Fruit fly (Drosophila melanogaster) whole organism, embryonic: Measurements from ENCODE around the gene AstCC.

Experiments
- Adf1 ChIP-seq: fragments of 200-800 bp; sonication (Bioruptor generic); IDR thresholded peaks from 2 replicates; pipeline ENCODE4 v1.3.6; 2022; ENCODE audit warnings: missing biosample characterization, missing genetic modification characterization
- Atf6 ChIP-seq: fragments of 200-800 bp; sonication (Bioruptor generic); IDR thresholded peaks from 2 replicates; pipeline ENCODE4 v1.3.6; 2022; ENCODE audit warnings: missing biosample characterization, missing genetic modification characterization
- Blimp-1 ChIP-seq: fragments of 200-800 bp; sonication (Bioruptor generic); optimal IDR thresholded peaks from 3 replicates; lab custom pipeline; 2018; ENCODE audit warnings: missing biosample characterization, missing genetic modification characterization, mild to moderate bottlenecking, moderate library complexity, missing genetic modification reagents
- CG10543 ChIP-seq: fragments of 200-800 bp; sonication (Bioruptor generic); optimal IDR thresholded peaks from 3 replicates; lab custom pipeline; 2017; ENCODE audit warnings: missing biosample characterization, mild to moderate bottlenecking, missing genetic modification characterization, moderate library complexity
- CG12104 ChIP-seq: fragments of 200-800 bp; sonication (Bioruptor generic); optimal IDR thresholded peaks from 3 replicates; lab custom pipeline; 2016; ENCODE audit warnings: missing biosample characterization, missing genetic modification characterization
- CG16815 ChIP-seq: fragments of 200-800 bp; sonication (Bioruptor generic); optimal IDR thresholded peaks from 3 replicates; lab custom pipeline; 2017; ENCODE audit warnings: missing biosample characterization, mild to moderate bottlenecking, missing genetic modification characterization
- CG16863 ChIP-seq: fragments of 200-800 bp; sonication (Bioruptor generic); optimal IDR thresholded peaks from 3 replicates; lab custom pipeline; 2016; ENCODE audit warnings: missing biosample characterization, missing genetic modification characterization
- CG18476 ChIP-seq: fragments of 200-800 bp; sonication (Bioruptor generic); optimal IDR thresholded peaks from 2 replicates; lab custom pipeline; 2016; ENCODE audit warnings: missing biosample characterization, mild to moderate bottlenecking, missing genetic modification characterization
- CG2199 ChIP-seq: fragments of 200-800 bp; sonication (Bioruptor generic); IDR thresholded peaks from 3 replicates; pipeline ENCODE4 v1.3.6; 2022; ENCODE audit warnings: missing biosample characterization, missing genetic modification characterization
- CG2678 ChIP-seq: fragments of 200-800 bp; sonication (Bioruptor generic); optimal IDR thresholded peaks from 3 replicates; lab custom pipeline; 2019; ENCODE audit warnings: missing biosample characterization, mild to moderate bottlenecking, missing genetic modification characterization, moderate library complexity
- CG2712 ChIP-seq: fragments of 200-800 bp; optimal IDR thresholded peaks from 3 replicates; lab custom pipeline; 2019; ENCODE audit warnings: missing biosample characterization, mild to moderate bottlenecking, missing genetic modification characterization, moderate library complexity
- CG2889 ChIP-seq: fragments of 200-800 bp; sonication (Bioruptor generic); IDR thresholded peaks from 3 replicates; pipeline ENCODE4 v1.3.6; 2022; ENCODE audit warnings: missing biosample characterization, missing genetic modification characterization
- CG33213 ChIP-seq: fragments of 200-800 bp; sonication (Bioruptor generic); optimal IDR thresholded peaks from 3 replicates; lab custom pipeline; 2016; ENCODE audit warnings: missing biosample characterization, missing genetic modification characterization
- CG5245 ChIP-seq: fragments of 200-800 bp; sonication (Bioruptor generic); optimal IDR thresholded peaks from 3 replicates; lab custom pipeline; 2016; ENCODE audit warnings: missing biosample characterization, missing genetic modification characterization
- CG6791 ChIP-seq: fragments of 200-800 bp; sonication (Bioruptor generic); IDR thresholded peaks from 3 replicates; pipeline ENCODE4 v1.3.6; 2022; ENCODE audit warnings: missing biosample characterization, missing genetic modification characterization; ENCODE audit not compliant: partially characterized antibody
- CG7271 ChIP-seq: fragments of 200-800 bp; sonication (Bioruptor generic); optimal IDR thresholded peaks from 2 replicates; lab custom pipeline; 2018; ENCODE audit warnings: missing biosample characterization, mild to moderate bottlenecking, missing genetic modification characterization, moderate library complexity
- CG7786 ChIP-seq: fragments of 200-800 bp; sonication (Bioruptor generic); optimal IDR thresholded peaks from 2 replicates; lab custom pipeline; 2016; ENCODE audit warnings: missing biosample characterization, missing genetic modification characterization
- CG7963 ChIP-seq: fragments of 200-800 bp; sonication (Bioruptor generic); IDR thresholded peaks from 3 replicates; pipeline ENCODE4 v1.3.6; 2022; ENCODE audit warnings: missing biosample characterization, missing genetic modification characterization; ENCODE audit not compliant: partially characterized antibody
- CG9609 ChIP-seq: fragments of 200-800 bp; sonication (Bioruptor generic); optimal IDR thresholded peaks from 3 replicates; lab custom pipeline; 2016; ENCODE audit warnings: missing biosample characterization, missing genetic modification characterization
- CG9876 ChIP-seq: fragments of 200-800 bp; sonication (Bioruptor generic); optimal IDR thresholded peaks from 2 replicates; lab custom pipeline; 2016; ENCODE audit warnings: missing biosample characterization, missing genetic modification characterization
- D19A ChIP-seq: fragments of 200-800 bp; optimal IDR thresholded peaks from 3 replicates; lab custom pipeline; 2019; ENCODE audit warnings: missing biosample characterization, mild to moderate bottlenecking, missing genetic modification characterization, moderate library complexity
- Deaf1 ChIP-seq: fragments of 200-800 bp; optimal IDR thresholded peaks from 3 replicates; lab custom pipeline; 2019; ENCODE audit warnings: missing biosample characterization, mild to moderate bottlenecking, missing genetic modification characterization, moderate library complexity
- Dfd ChIP-seq, 2 experiments: fragments of >200 bp; optimal IDR thresholded peaks; 2 replicates each; lab custom pipeline; 2017; ENCODE audit warnings: missing biosample characterization in 2 of 2, missing genetic modification characterization in 2 of 2
- ERR ChIP-seq: fragments of 200-800 bp; sonication (Bioruptor generic); optimal IDR thresholded peaks from 2 replicates; lab custom pipeline; 2016; ENCODE audit warnings: missing biosample characterization, missing genetic modification characterization
- Ets97D ChIP-seq: fragments of 200-800 bp; sonication (Bioruptor generic); optimal IDR thresholded peaks from 3 replicates; lab custom pipeline; 2016; ENCODE audit warnings: missing biosample characterization, missing genetic modification characterization
- Hr39 ChIP-seq: fragments of >200 bp; optimal IDR thresholded peaks from 2 replicates; lab custom pipeline; 2017
- Hr78 ChIP-seq, 2 experiments: fragments of 200-800 bp in 1 of 2; fragments of >200 bp in 1 of 2; sonication (Bioruptor generic) in 1 of 2; optimal IDR thresholded peaks; 2 replicates each; lab custom pipeline; 2017 to 2019; ENCODE audit warnings: missing biosample characterization in 2 of 2, missing genetic modification characterization in 2 of 2, mild to moderate bottlenecking in 1 of 2, moderate library complexity in 1 of 2
- Lpt ChIP-seq: fragments of >200 bp; optimal IDR thresholded peaks from 2 replicates; lab custom pipeline; 2018; ENCODE audit warnings: missing biosample characterization, missing genetic modification characterization
- Mad ChIP-seq: fragments of 200-800 bp; sonication (Bioruptor generic); optimal IDR thresholded peaks from 2 replicates; lab custom pipeline; 2016; ENCODE audit warnings: missing biosample characterization, missing genetic modification characterization
- Mes4 ChIP-seq: fragments of 200-800 bp; sonication (Bioruptor generic); optimal IDR thresholded peaks from 2 replicates; lab custom pipeline; 2016; ENCODE audit warnings: missing biosample characterization, missing genetic modification characterization
- Myb ChIP-seq: fragments of 200-800 bp; sonication (Bioruptor generic); optimal IDR thresholded peaks from 2 replicates; lab custom pipeline; 2016; ENCODE audit warnings: missing biosample characterization, missing genetic modification characterization
- Optix ChIP-seq: fragments of 200-800 bp; sonication (Bioruptor generic); IDR thresholded peaks from 3 replicates; pipeline ENCODE4 v1.3.6; 2022; ENCODE audit warnings: missing biosample characterization, missing genetic modification characterization
- PHDP ChIP-seq: fragments of 200-800 bp; sonication (Bioruptor generic); optimal IDR thresholded peaks from 3 replicates; lab custom pipeline; 2018; ENCODE audit warnings: missing biosample characterization, mild to moderate bottlenecking, missing genetic modification characterization, moderate library complexity
- Scr ChIP-seq: fragments of 200-800 bp; sonication (Bioruptor generic); IDR thresholded peaks from 2 replicates; pipeline ENCODE4 v1.3.6; 2022; ENCODE audit warnings: missing biosample characterization, missing genetic modification characterization; ENCODE audit not compliant: partially characterized antibody
- br ChIP-seq: fragments of >200 bp; optimal IDR thresholded peaks from 2 replicates; lab custom pipeline; 2017
- cato ChIP-seq: fragments of 200-800 bp; sonication (Bioruptor generic); optimal IDR thresholded peaks from 2 replicates; lab custom pipeline; 2016; ENCODE audit warnings: missing biosample characterization, missing genetic modification characterization, borderline replicate concordance
- caup ChIP-seq: fragments of 200-800 bp; sonication (Bioruptor generic); optimal IDR thresholded peaks from 3 replicates; lab custom pipeline; 2017; ENCODE audit warnings: missing biosample characterization, mild to moderate bottlenecking, missing genetic modification characterization, moderate library complexity; ENCODE audit not compliant: severe bottlenecking
- dimm ChIP-seq: fragments of 200-800 bp; sonication (Bioruptor generic); IDR thresholded peaks from 2 replicates; pipeline ENCODE4 v1.3.6; 2022; ENCODE audit warnings: missing biosample characterization, missing genetic modification characterization
- ham ChIP-seq: fragments of 200-800 bp; sonication (Bioruptor generic); IDR thresholded peaks from 2 replicates; pipeline ENCODE4 v1.3.6; 2022; ENCODE audit warnings: missing biosample characterization, missing genetic modification characterization
- klu ChIP-seq: fragments of 200-800 bp; sonication (Bioruptor generic); IDR thresholded peaks from 2 replicates; pipeline ENCODE4 v1.3.6; 2022; ENCODE audit warnings: missing biosample characterization, missing genetic modification characterization
- lab ChIP-seq: fragments of 200-800 bp; sonication (Bioruptor generic); optimal IDR thresholded peaks from 3 replicates; lab custom pipeline; 2017; ENCODE audit warnings: missing biosample characterization, missing genetic modification characterization, mild to moderate bottlenecking, moderate library complexity, missing genetic modification reagents
- lmd ChIP-seq: fragments of 200-800 bp; sonication (Bioruptor generic); IDR thresholded peaks from 2 replicates; pipeline ENCODE4 v1.3.6; 2022; ENCODE audit warnings: missing biosample characterization, missing genetic modification characterization
- mld ChIP-seq: fragments of 200-800 bp; sonication (Bioruptor generic); IDR thresholded peaks from 3 replicates; pipeline ENCODE4 v1.3.6; 2022; ENCODE audit warnings: missing biosample characterization, missing genetic modification characterization; ENCODE audit not compliant: partially characterized antibody
- p53 ChIP-seq: fragments of 200-800 bp; sonication (Bioruptor generic); optimal IDR thresholded peaks from 2 replicates; lab custom pipeline; 2016; ENCODE audit warnings: missing biosample characterization, missing genetic modification characterization
- psq ChIP-seq: fragments of 200-800 bp; sonication (Bioruptor generic); optimal IDR thresholded peaks from 2 replicates; lab custom pipeline; 2017; ENCODE audit warnings: missing biosample characterization, missing genetic modification characterization
- sob ChIP-seq: fragments of 200-800 bp; sonication (Bioruptor generic); IDR thresholded peaks from 2 replicates; pipeline ENCODE4 v1.3.6; 2022; ENCODE audit warnings: missing biosample characterization, missing genetic modification characterization
- sqz ChIP-seq: fragments of 200-800 bp; sonication (Bioruptor generic); optimal IDR thresholded peaks from 3 replicates; lab custom pipeline; 2018; ENCODE audit warnings: missing biosample characterization, mild to moderate bottlenecking, missing genetic modification characterization
- tin ChIP-seq: fragments of 200-800 bp; sonication (Bioruptor generic); optimal IDR thresholded peaks from 3 replicates; lab custom pipeline; 2016; ENCODE audit warnings: missing biosample characterization, missing genetic modification characterization
- ttk ChIP-seq: fragments of 200-800 bp; sonication (Bioruptor generic); IDR thresholded peaks from 2 replicates; pipeline ENCODE4 v2.1.2; 2022; ENCODE audit warnings: missing biosample characterization, missing genetic modification characterization
- unpg ChIP-seq: fragments of 200-800 bp; sonication (Bioruptor generic); optimal IDR thresholded peaks from 3 replicates; lab custom pipeline; 2018; ENCODE audit warnings: missing biosample characterization, mild to moderate bottlenecking, missing genetic modification characterization, moderate library complexity
- vvl ChIP-seq: fragments of 200-800 bp; sonication (Bioruptor generic); IDR thresholded peaks from 2 replicates; pipeline ENCODE4 v1.3.6; 2022; ENCODE audit warnings: missing biosample characterization, missing genetic modification characterization
- yki ChIP-seq: fragments of >200 bp; optimal IDR thresholded peaks from 3 replicates; lab custom pipeline; 2018

The AstCC gene

DNA sequence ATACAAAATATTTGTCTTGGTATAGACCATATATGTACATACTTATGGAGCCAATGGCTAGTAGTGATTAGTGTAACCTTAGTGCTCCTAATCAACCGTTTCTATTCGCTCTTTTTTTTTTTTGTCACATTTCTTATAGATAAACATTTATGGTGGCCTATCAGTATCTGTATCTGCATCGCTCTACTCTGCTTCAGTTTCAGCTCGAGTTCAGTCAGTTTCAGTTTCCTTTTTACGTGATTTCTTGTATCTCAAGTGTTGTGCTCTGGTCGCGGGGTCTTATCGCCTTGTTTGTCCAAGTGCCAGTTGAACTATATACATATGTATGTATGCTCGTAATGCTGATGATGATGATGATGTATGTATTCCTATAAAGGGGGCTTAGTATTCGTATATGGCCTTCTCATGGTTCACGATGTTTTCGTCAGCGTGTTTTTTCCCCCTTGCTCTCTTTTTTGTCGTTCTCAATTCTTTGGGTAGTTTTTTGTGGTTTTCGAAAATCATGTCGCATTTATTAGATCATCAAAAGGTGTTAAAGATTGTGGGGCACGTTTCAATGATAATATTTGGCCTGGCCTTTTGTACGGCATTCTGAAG is 45.4 kb downstream of the AstCC start (continued):
- TF ChIP-seq Mes4 (GFP tag; lab: Kevin White, UChicago): no peak
- no peak for TF ChIP-seq CG5245 (GFP tag; lab: Kevin White, UChicago)
- no peak for TF ChIP-seq lmd
- TF ChIP-seq Hr39 (lab: Kevin White, UChicago): no peak
- no peak for TF ChIP-seq Mad
- no peak for TF ChIP-seq psq (GFP tag; lab: Kevin White, UChicago)
- no peak for TF ChIP-seq yki (lab: Kevin White, UChicago)
- TF ChIP-seq ham: no peak
- TF ChIP-seq Deaf1 (tag; lab: Kevin White, UChicago): peak; percentile 21
- TF ChIP-seq klu (GFP tag; lab: Robert Waterston, UW): no peak
- TF ChIP-seq Myb (GFP tag; lab: Kevin White, UChicago): no peak
- peak; percentile 12 for TF ChIP-seq CG2678 (tag; lab: Kevin White, UChicago)
- no peak for TF ChIP-seq CG6791 (GFP tag; lab: Robert Waterston, UW)
- TF ChIP-seq CG9876 (GFP tag; lab: Kevin White, UChicago): no peak
- TF ChIP-seq CG7963: no peak
- TF ChIP-seq CG2889 (GFP tag; lab: Robert Waterston, UW): no peak
- no peak for TF ChIP-seq CG18476 (GFP tag; lab: Kevin White, UChicago)
- no peak for TF ChIP-seq Optix (GFP tag; lab: Robert Waterston, UW)
- TF ChIP-seq cato (GFP tag; lab: Kevin White, UChicago): no peak
- no peak for TF ChIP-seq caup (GFP tag; lab: Kevin White, UChicago)
- no peak for TF ChIP-seq ERR (GFP tag; lab: Kevin White, UChicago)
- no peak for TF ChIP-seq mld (GFP tag; lab: Robert Waterston, UW)
- TF ChIP-seq CG33213 (GFP tag; lab: Kevin White, UChicago): no peak
- TF ChIP-seq Lpt: no peak
- peak; percentile 48 for TF ChIP-seq D19A
- TF ChIP-seq PHDP (tag; lab: Kevin White, UChicago): no peak
- TF ChIP-seq CG16863: no peak
- TF ChIP-seq Scr (GFP tag; lab: Robert Waterston, UW): no peak
- peak; percentile 42 for TF ChIP-seq lab (GFP tag; lab: Kevin White, UChicago)
- TF ChIP-seq ttk (GFP tag; lab: Robert Waterston, UW): no peak
- TF ChIP-seq p53 (GFP tag; lab: Kevin White, UChicago): no peak
- TF ChIP-seq Atf6 (GFP tag; lab: Robert Waterston, UW): no peak
- no peak for TF ChIP-seq CG2712
- TF ChIP-seq vvl: no peak; the same call in 1 of the 2 replicates
- no peak for TF ChIP-seq Ets97D (GFP tag; lab: Kevin White, UChicago)
- TF ChIP-seq CG12104 (GFP tag; lab: Kevin White, UChicago): no peak
- TF ChIP-seq CG7786: no peak
- peak; percentile 35 for TF ChIP-seq sqz (GFP tag; lab: Kevin White, UChicago)
- TF ChIP-seq Blimp-1: peak; percentile 23
- no peak for TF ChIP-seq dimm
- TF ChIP-seq tin: no peak
- TF ChIP-seq Hr78 (GFP tag; optimal IDR thresholded peaks at IDR 0.05; lab: Kevin White, UChicago): peak in 1 of 2 experiments; percentile 90
- no peak for TF ChIP-seq Dfd (GFP tag; optimal IDR thresholded peaks at IDR 0.05; lab: Kevin White, UChicago)
- no peak for TF ChIP-seq CG9609 (GFP tag; lab: Kevin White, UChicago)
- TF ChIP-seq sob (GFP tag; lab: Robert Waterston, UW): no peak; the same call in 1 of the 2 replicates
- no peak for TF ChIP-seq unpg (GFP tag; lab: Kevin White, UChicago)
- TF ChIP-seq CG10543 (GFP tag; lab: Kevin White, UChicago): peak; percentile 46
- TF ChIP-seq CG7271 (tag; lab: Kevin White, UChicago): no peak
- no peak for TF ChIP-seq Adf1 (GFP tag; lab: Robert Waterston, UW)
- 0 out of 3 replicates have a peak, but pooled peaks have one; percentile 33 for TF ChIP-seq CG2199 (GFP tag; lab: Robert Waterston, UW)
- TF ChIP-seq br: no peak
- no peak for TF ChIP-seq CG16815 (GFP tag; lab: Kevin White, UChicago)
